Fruit fly (Drosophila melanogaster) whole organism, embryonic: ENCODE measurements around the gene CG9550.

Experiments used
- Atf-2 ChIP-seq: fragments of 200-800 bp; sonication (Bioruptor generic); optimal IDR thresholded peaks from 2 replicates; lab custom pipeline; 2016; ENCODE audit warnings: missing biosample characterization, missing genetic modification characterization
- C15 ChIP-seq: fragments of 200-800 bp; sonication (Bioruptor generic); IDR thresholded peaks from 3 replicates; pipeline ENCODE4 v1.3.6; 2022; ENCODE audit warnings: missing biosample characterization, missing genetic modification characterization
- CG10209 ChIP-seq: fragments of 200-800 bp; sonication (Bioruptor generic); optimal IDR thresholded peaks from 3 replicates; lab custom pipeline; 2017; ENCODE audit warnings: missing biosample characterization, mild to moderate bottlenecking, missing genetic modification characterization, missing genetic modification reagents
- CG1024 ChIP-seq: fragments of 200-800 bp; sonication (Bioruptor generic); IDR thresholded peaks from 2 replicates; pipeline ENCODE4 v1.3.6; 2022; ENCODE audit warnings: missing biosample characterization, missing genetic modification characterization
- CG10366 ChIP-seq: fragments of 200-800 bp; sonication (Bioruptor generic); IDR thresholded peaks from 2 replicates; pipeline ENCODE4 v1.3.6; 2022; ENCODE audit warnings: missing biosample characterization, missing genetic modification characterization
- CG10565 ChIP-seq: fragments of 200-800 bp; sonication (Bioruptor generic); optimal IDR thresholded peaks from 3 replicates; lab custom pipeline; 2016; ENCODE audit warnings: missing biosample characterization, mild to moderate bottlenecking, missing genetic modification characterization
- CG12299 ChIP-seq: fragments of 200-800 bp; sonication (Bioruptor generic); optimal IDR thresholded peaks from 2 replicates; lab custom pipeline; 2018; ENCODE audit warnings: missing biosample characterization, mild to moderate bottlenecking, missing genetic modification characterization
- CG13123 ChIP-seq: fragments of 200-800 bp; sonication (Bioruptor generic); optimal IDR thresholded peaks from 2 replicates; lab custom pipeline; 2016; ENCODE audit warnings: missing biosample characterization, missing genetic modification characterization
- CG14050 ChIP-seq: fragments of 200-800 bp; sonication (Bioruptor generic); IDR thresholded peaks from 3 replicates; pipeline ENCODE4 v1.3.6; 2022; ENCODE audit warnings: missing biosample characterization, missing genetic modification characterization
- CG15514 ChIP-seq: fragments of 200-800 bp; sonication (Bioruptor generic); optimal IDR thresholded peaks from 3 replicates; lab custom pipeline; 2017; ENCODE audit warnings: missing biosample characterization, missing genetic modification characterization, mild to moderate bottlenecking, moderate library complexity, missing genetic modification reagents
- CG18262 ChIP-seq: fragments of 200-800 bp; optimal IDR thresholded peaks from 3 replicates; lab custom pipeline; 2019; ENCODE audit warnings: missing biosample characterization, mild to moderate bottlenecking, missing genetic modification characterization, moderate library complexity
- CG18764 ChIP-seq: fragments of 200-800 bp; sonication (Bioruptor generic); optimal IDR thresholded peaks from 3 replicates; lab custom pipeline; 2016; ENCODE audit warnings: missing biosample characterization, missing genetic modification characterization
- CG2120 ChIP-seq: fragments of 200-800 bp; sonication (Bioruptor generic); optimal IDR thresholded peaks from 3 replicates; lab custom pipeline; 2016; ENCODE audit warnings: missing biosample characterization, missing genetic modification characterization
- CG2129 ChIP-seq: fragments of 200-800 bp; sonication (Bioruptor generic); IDR thresholded peaks from 2 replicates; pipeline ENCODE4 v1.3.6; 2022; ENCODE audit warnings: missing biosample characterization, missing genetic modification characterization; ENCODE audit not compliant: partially characterized antibody
- CG2199 ChIP-seq: fragments of 200-800 bp; sonication (Bioruptor generic); IDR thresholded peaks from 3 replicates; pipeline ENCODE4 v1.3.6; 2022; ENCODE audit warnings: missing biosample characterization, missing genetic modification characterization
- CG30403 ChIP-seq: fragments of 200-800 bp; sonication (Bioruptor generic); optimal IDR thresholded peaks from 3 replicates; lab custom pipeline; 2016; ENCODE audit warnings: missing biosample characterization, missing genetic modification characterization
- CG31365 ChIP-seq: fragments of 200-800 bp; sonication (Bioruptor generic); optimal IDR thresholded peaks from 2 replicates; lab custom pipeline; 2018; ENCODE audit warnings: missing biosample characterization, mild to moderate bottlenecking, missing genetic modification characterization
- CG34224 ChIP-seq: fragments of 200-800 bp; sonication (Bioruptor generic); IDR thresholded peaks from 3 replicates; pipeline ENCODE4 v1.3.6; 2022; ENCODE audit warnings: missing biosample characterization, missing genetic modification characterization; ENCODE audit not compliant: partially characterized antibody
- CG6683 ChIP-seq: fragments of 200-800 bp; sonication (Bioruptor generic); optimal IDR thresholded peaks from 2 replicates; lab custom pipeline; 2017; ENCODE audit warnings: missing biosample characterization, mild to moderate bottlenecking, missing genetic modification characterization, missing genetic modification reagents
- CG7839 ChIP-seq: fragments of 200-800 bp; sonication (Bioruptor generic); optimal IDR thresholded peaks from 3 replicates; lab custom pipeline; 2018; ENCODE audit warnings: missing biosample characterization, mild to moderate bottlenecking, missing genetic modification characterization, moderate library complexity
- Camta ChIP-seq: fragments of 200-800 bp; sonication (Bioruptor generic); optimal IDR thresholded peaks from 2 replicates; lab custom pipeline; 2016; ENCODE audit warnings: missing biosample characterization, missing genetic modification characterization
- CoRest ChIP-seq: fragments of 200-800 bp; sonication (Bioruptor generic); optimal IDR thresholded peaks from 3 replicates; lab custom pipeline; 2018; ENCODE audit warnings: missing biosample characterization, mild to moderate bottlenecking, missing genetic modification characterization, moderate library complexity
- Dref ChIP-seq: fragments of 200-800 bp; sonication (Bioruptor generic); IDR thresholded peaks from 2 replicates; pipeline ENCODE4 v1.3.6; 2022; ENCODE audit warnings: missing biosample characterization, missing genetic modification characterization
- GATAe ChIP-seq: fragments of 200-800 bp; sonication (Bioruptor generic); conservative IDR thresholded peaks from 2 replicates; pipeline ENCODE4 v1.3.6; 2022; ENCODE audit warnings: missing biosample characterization, missing genetic modification characterization
- Gug ChIP-seq: fragments of 200-800 bp; sonication (Bioruptor generic); IDR thresholded peaks from 4 replicates; pipeline ENCODE4 v1.3.6; 2022; ENCODE audit warnings: missing biosample characterization, missing genetic modification characterization
- HLH4C ChIP-seq: fragments of 200-800 bp; sonication (Bioruptor generic); IDR thresholded peaks from 3 replicates; pipeline ENCODE4 v1.3.6; 2022; ENCODE audit warnings: missing biosample characterization, missing genetic modification characterization; ENCODE audit not compliant: partially characterized antibody
- Hr39 ChIP-seq: fragments of >200 bp; optimal IDR thresholded peaks from 2 replicates; lab custom pipeline; 2017
- Jarid2 ChIP-seq: fragments of 200-800 bp; sonication (Bioruptor generic); optimal IDR thresholded peaks from 3 replicates; lab custom pipeline; 2017; ENCODE audit warnings: mild to moderate bottlenecking, missing biosample characterization, missing genetic modification reagents, missing genetic modification characterization
- Neu2 ChIP-seq: fragments of 200-800 bp; sonication (Bioruptor generic); optimal IDR thresholded peaks from 3 replicates; lab custom pipeline; 2016; ENCODE audit warnings: missing biosample characterization, missing genetic modification characterization, borderline replicate concordance
- Sox100B ChIP-seq: fragments of 200-800 bp; sonication (Bioruptor generic); optimal IDR thresholded peaks from 3 replicates; lab custom pipeline; 2018; ENCODE audit warnings: missing biosample characterization, mild to moderate bottlenecking, missing genetic modification characterization
- ash1 ChIP-seq: fragments of 200-800 bp; sonication (Bioruptor generic); optimal IDR thresholded peaks from 2 replicates; lab custom pipeline; 2018; ENCODE audit warnings: missing biosample characterization, mild to moderate bottlenecking, missing genetic modification characterization
- ato ChIP-seq: fragments of 200-800 bp; sonication (Bioruptor generic); IDR thresholded peaks from 2 replicates; pipeline ENCODE4 v1.3.6; 2022; ENCODE audit warnings: missing biosample characterization, missing genetic modification characterization; ENCODE audit not compliant: partially characterized antibody
- cato ChIP-seq: fragments of 200-800 bp; sonication (Bioruptor generic); optimal IDR thresholded peaks from 2 replicates; lab custom pipeline; 2016; ENCODE audit warnings: missing biosample characterization, missing genetic modification characterization, borderline replicate concordance
- chn ChIP-seq: fragments of 200-800 bp; sonication (Bioruptor generic); optimal IDR thresholded peaks from 2 replicates; lab custom pipeline; 2016; ENCODE audit warnings: missing biosample characterization, missing genetic modification characterization
- corto ChIP-seq: fragments of 200-800 bp; sonication (Bioruptor generic); optimal IDR thresholded peaks from 2 replicates; lab custom pipeline; 2016; ENCODE audit warnings: missing biosample characterization, mild to moderate bottlenecking, missing genetic modification characterization, moderate library complexity
- dan ChIP-seq: fragments of 200-800 bp; sonication (Bioruptor generic); IDR thresholded peaks from 2 replicates; pipeline ENCODE4 v1.3.6; 2022; ENCODE audit warnings: missing biosample characterization, missing genetic modification characterization
- ewg ChIP-seq: fragments of 200-800 bp; sonication (Bioruptor generic); optimal IDR thresholded peaks from 3 replicates; lab custom pipeline; 2017; ENCODE audit warnings: mild to moderate bottlenecking, missing biosample characterization, missing genetic modification reagents, missing genetic modification characterization
- gcm2 ChIP-seq: fragments of 200-800 bp; sonication (Bioruptor generic); optimal IDR thresholded peaks from 2 replicates; lab custom pipeline; 2016; ENCODE audit warnings: missing biosample characterization, missing genetic modification characterization
- grn ChIP-seq: fragments of 200-800 bp; sonication (Bioruptor generic); optimal IDR thresholded peaks from 3 replicates; lab custom pipeline; 2017; ENCODE audit warnings: missing biosample characterization, missing genetic modification characterization
- ind ChIP-seq: fragments of 200-800 bp; sonication (Bioruptor generic); optimal IDR thresholded peaks from 3 replicates; lab custom pipeline; 2016; ENCODE audit warnings: missing biosample characterization, missing genetic modification characterization
- mirr ChIP-seq: fragments of 200-800 bp; sonication (Bioruptor generic); optimal IDR thresholded peaks from 3 replicates; lab custom pipeline; 2018; ENCODE audit warnings: missing biosample characterization, mild to moderate bottlenecking, missing genetic modification characterization
- pum ChIP-seq: fragments of 200-800 bp; sonication (Bioruptor generic); optimal IDR thresholded peaks from 2 replicates; lab custom pipeline; 2016; ENCODE audit warnings: missing biosample characterization, missing genetic modification characterization
- rib ChIP-seq: fragments of 200-800 bp; sonication (Bioruptor generic); IDR thresholded peaks from 2 replicates; pipeline ENCODE4 v1.3.6; 2022; ENCODE audit warnings: missing biosample characterization, missing genetic modification characterization
- sr ChIP-seq: fragments of 200-800 bp; sonication (Bioruptor generic); IDR thresholded peaks from 3 replicates; pipeline ENCODE4 v1.3.6; 2022; ENCODE audit warnings: missing biosample characterization, missing genetic modification characterization
- sug ChIP-seq: fragments of 200-800 bp; optimal IDR thresholded peaks from 2 replicates; lab custom pipeline; 2019; ENCODE audit warnings: missing biosample characterization, mild to moderate bottlenecking, missing genetic modification characterization, moderate library complexity
- tio ChIP-seq: fragments of 200-800 bp; sonication (Bioruptor generic); optimal IDR thresholded peaks from 2 replicates; lab custom pipeline; 2017; ENCODE audit warnings: missing biosample characterization, missing genetic modification characterization, inconsistent platforms
- ttk ChIP-seq: fragments of 200-800 bp; sonication (Bioruptor generic); IDR thresholded peaks from 2 replicates; pipeline ENCODE4 v2.1.2; 2022; ENCODE audit warnings: missing biosample characterization, missing genetic modification characterization
- tx ChIP-seq: fragments of 200-800 bp; sonication (Bioruptor generic); optimal IDR thresholded peaks from 2 replicates; lab custom pipeline; 2016; ENCODE audit warnings: missing biosample characterization, missing genetic modification characterization
- wor ChIP-seq: fragments of 200-800 bp; sonication (Bioruptor generic); IDR thresholded peaks from 2 replicates; pipeline ENCODE4 v1.3.6; 2022; ENCODE audit warnings: missing biosample characterization, missing genetic modification characterization
- zfh1 ChIP-seq: fragments of 200-800 bp; sonication (Bioruptor generic); IDR thresholded peaks from 3 replicates; pipeline ENCODE4 v1.3.6; 2022; ENCODE audit warnings: missing biosample characterization, missing genetic modification characterization

CG9550 gene

dm6 chr2L:6457583-6457982, 39.3 kb upstream of the CG9550 start:
- TF ChIP-seq corto: no peak
- TF ChIP-seq HLH4C (GFP tag; lab: Robert Waterston, UW): 0 out of 3 replicates have a peak, but pooled peaks have one; percentile 9

dm6 chr2L:6461497-6461896, 35.4 kb upstream of the CG9550 start:
- no peak; the same call in 1 of the 2 replicates for TF ChIP-seq CG1024 (GFP tag; lab: Robert Waterston, UW)
- no peak for TF ChIP-seq Camta (GFP tag; lab: Kevin White, UChicago)
- no peak for TF ChIP-seq CG18764 (GFP tag; lab: Kevin White, UChicago)
- TF ChIP-seq CG10366 (GFP tag; lab: Robert Waterston, UW): no peak
- TF ChIP-seq gcm2: no peak
- TF ChIP-seq ato: no peak
- no peak for TF ChIP-seq Jarid2 (GFP tag; lab: Kevin White, UChicago)
- no peak for TF ChIP-seq grn (GFP tag; lab: Kevin White, UChicago)
- TF ChIP-seq CG6683 (GFP tag; lab: Kevin White, UChicago): no peak
- TF ChIP-seq ind (GFP tag; lab: Kevin White, UChicago): no peak
- TF ChIP-seq CG13123 (GFP tag; lab: Kevin White, UChicago): no peak
- no peak for TF ChIP-seq ash1 (GFP tag; lab: Kevin White, UChicago)
- TF ChIP-seq Dref (GFP tag; lab: Robert Waterston, UW): no peak
- peak; percentile 46; the same call in 1 of the 3 replicates for TF ChIP-seq zfh1 (GFP tag; lab: Robert Waterston, UW)
- peak; percentile 10 for TF ChIP-seq CG31365
- no peak for TF ChIP-seq ewg
- TF ChIP-seq CG18262: peak; percentile 20
- peak; percentile 26 for TF ChIP-seq CG10209 (GFP tag; lab: Kevin White, UChicago)
- 0 out of 3 replicates have a peak, but pooled peaks have one; percentile 23 for TF ChIP-seq sr (GFP tag; lab: Robert Waterston, UW)
- TF ChIP-seq CG2120 (GFP tag; lab: Kevin White, UChicago): no peak
- no peak for TF ChIP-seq mirr
- 0 out of 2 replicates have a peak, but pooled peaks have one; percentile 15 for TF ChIP-seq ttk (GFP tag; lab: Robert Waterston, UW)
- TF ChIP-seq C15 (GFP tag; lab: Robert Waterston, UW): no peak
- TF ChIP-seq CG15514: no peak
- TF ChIP-seq CG7839: peak; percentile 16
- TF ChIP-seq Gug (GFP tag; lab: Robert Waterston, UW): no peak
- no peak for TF ChIP-seq pum (GFP tag; lab: Kevin White, UChicago)
- TF ChIP-seq CG34224 (GFP tag; lab: Robert Waterston, UW): no peak
- no peak for TF ChIP-seq CG30403
- no peak for TF ChIP-seq GATAe (GFP tag; lab: Robert Waterston, UW)
- TF ChIP-seq Neu2 (GFP tag; lab: Kevin White, UChicago): no peak
- TF ChIP-seq CG10565 (GFP tag; lab: Kevin White, UChicago): no peak
- TF ChIP-seq Hr39 (lab: Kevin White, UChicago): no peak
- TF ChIP-seq Sox100B (GFP tag; lab: Kevin White, UChicago): peak; percentile 47
- TF ChIP-seq tio: no peak
- no peak for TF ChIP-seq cato (GFP tag; lab: Kevin White, UChicago)
- no peak for TF ChIP-seq wor (GFP tag; lab: Robert Waterston, UW)
- no peak for TF ChIP-seq CG2199 (GFP tag; lab: Robert Waterston, UW)
- TF ChIP-seq CoRest (tag; lab: Kevin White, UChicago): no peak
- no peak for TF ChIP-seq Atf-2 (GFP tag; lab: Kevin White, UChicago)
- no peak for TF ChIP-seq tx (GFP tag; lab: Kevin White, UChicago)
- no peak for TF ChIP-seq dan
- no peak for TF ChIP-seq CG2129 (GFP tag; lab: Robert Waterston, UW)
- TF ChIP-seq CG14050 (GFP tag; lab: Robert Waterston, UW): no peak
- TF ChIP-seq sug: no peak
- no peak for TF ChIP-seq chn (GFP tag; lab: Kevin White, UChicago)
- TF ChIP-seq rib: no peak
- TF ChIP-seq CG12299 (tag; lab: Kevin White, UChicago): no peak
